Worm (Caenorhabditis elegans) whole organism, young adult: Measurements from ENCODE around the gene F15A4.10.

Experiments used
- F23B12.7 ChIP-seq: sonication (generic microtip); optimal IDR thresholded peaks from 2 replicates; lab custom pipeline; 2017; ENCODE audit warnings: missing genetic modification characterization, mild to moderate bottlenecking, missing compliant biosample characterization, antibody characterized with exemption, moderate library complexity; ENCODE audit not compliant: insufficient read depth
- F33H1.4 ChIP-seq: fragments of 200-800 bp; sonication (Bioruptor generic); IDR thresholded peaks from 2 replicates; pipeline ENCODE4 v1.3.6; 2022; ENCODE audit warnings: missing genetic modification reagents, missing genetic modification characterization, missing compliant biosample characterization
- F39B2.1 ChIP-seq: fragments of 200-800 bp; sonication (Bioruptor generic); IDR thresholded peaks from 2 replicates; pipeline ENCODE4 v1.3.6; 2022; ENCODE audit warnings: missing genetic modification reagents, missing genetic modification characterization, missing compliant biosample characterization
- F49E8.2 ChIP-seq: sonication (generic microtip); optimal IDR thresholded peaks from 3 replicates; lab custom pipeline; 2017; ENCODE audit warnings: missing genetic modification characterization, mild to moderate bottlenecking, missing compliant biosample characterization, antibody characterized with exemption, moderate library complexity; ENCODE audit not compliant: insufficient read depth
- F52B5.7 ChIP-seq: sonication (generic microtip); optimal IDR thresholded peaks from 2 replicates; lab custom pipeline; 2016; ENCODE audit warnings: mild to moderate bottlenecking, missing genetic modification characterization, missing compliant biosample characterization
- F55B11.4 ChIP-seq: sonication (generic microtip); optimal IDR thresholded peaks from 2 replicates; lab custom pipeline; 2016; ENCODE audit warnings: missing compliant biosample characterization, missing genetic modification characterization, borderline replicate concordance; ENCODE audit not compliant: insufficient read depth
- F57C9.4 ChIP-seq: sonication (generic microtip); optimal IDR thresholded peaks from 2 replicates; lab custom pipeline; 2017; ENCODE audit warnings: mild to moderate bottlenecking, missing genetic modification characterization, missing compliant biosample characterization
- K12H6.12 ChIP-seq: fragments of 200-800 bp; sonication (Bioruptor generic); optimal IDR thresholded peaks from 2 replicates; lab custom pipeline; 2018; ENCODE audit warnings: mild to moderate bottlenecking, missing genetic modification characterization, missing compliant biosample characterization
- akir-1 ChIP-seq: fragments of 200-800 bp; sonication (Bioruptor generic); optimal IDR thresholded peaks from 2 replicates; lab custom pipeline; 2018; ENCODE audit warnings: mild to moderate bottlenecking, missing genetic modification characterization, moderate library complexity, missing compliant biosample characterization
- aptf-2 ChIP-seq: fragments of 200-800 bp; sonication (Bioruptor generic); conservative IDR thresholded peaks from 2 replicates; pipeline ENCODE4 v1.3.6; 2022; ENCODE audit warnings: missing genetic modification reagents, missing genetic modification characterization, missing compliant biosample characterization
- attf-5 ChIP-seq: fragments of 200-800 bp; sonication (Bioruptor generic); optimal IDR thresholded peaks from 2 replicates; lab custom pipeline; 2018; ENCODE audit warnings: mild to moderate bottlenecking, missing genetic modification characterization, missing compliant biosample characterization
- attf-6 ChIP-seq: fragments of 200-800 bp; sonication (Bioruptor generic); IDR thresholded peaks from 2 replicates; pipeline ENCODE4 v1.3.6; 2022; ENCODE audit warnings: missing genetic modification reagents, missing genetic modification characterization, missing compliant biosample characterization
- bed-1 ChIP-seq: fragments of 200-800 bp; sonication (Bioruptor generic); IDR thresholded peaks from 2 replicates; pipeline ENCODE4 v1.3.6; 2022; ENCODE audit warnings: missing genetic modification reagents, missing genetic modification characterization, missing compliant biosample characterization
- ceh-100 ChIP-seq: fragments of 200-800 bp; sonication (Bioruptor generic); IDR thresholded peaks from 2 replicates; pipeline ENCODE4 v1.3.6; 2022; ENCODE audit warnings: missing genetic modification reagents, missing genetic modification characterization, missing compliant biosample characterization
- ceh-79 ChIP-seq: sonication (generic microtip); optimal IDR thresholded peaks from 2 replicates; lab custom pipeline; 2017; ENCODE audit warnings: mild to moderate bottlenecking, missing genetic modification characterization, missing compliant biosample characterization
- ceh-91 ChIP-seq: fragments of 200-800 bp; sonication (Bioruptor generic); IDR thresholded peaks from 2 replicates; pipeline ENCODE4 v1.3.6; 2022; ENCODE audit warnings: missing genetic modification reagents, missing genetic modification characterization, missing compliant biosample characterization
- chd-7 ChIP-seq: sonication (generic microtip); optimal IDR thresholded peaks from 2 replicates; lab custom pipeline; 2016; ENCODE audit warnings: mild to moderate bottlenecking, missing genetic modification characterization, moderate library complexity, missing compliant biosample characterization
- egl-44 ChIP-seq: fragments of 200-800 bp; sonication (Bioruptor generic); IDR thresholded peaks from 2 replicates; pipeline ENCODE4 v1.3.6; 2022; ENCODE audit warnings: missing genetic modification reagents, missing genetic modification characterization, missing compliant biosample characterization
- egrh-3 ChIP-seq: fragments of 200-800 bp; sonication (Bioruptor generic); IDR thresholded peaks from 2 replicates; pipeline ENCODE4 v1.3.6; 2022; ENCODE audit warnings: missing genetic modification reagents, missing genetic modification characterization, missing compliant biosample characterization
- fkh-3 ChIP-seq: sonication (generic microtip); optimal IDR thresholded peaks from 2 replicates; lab custom pipeline; 2016; ENCODE audit warnings: mild to moderate bottlenecking, missing genetic modification characterization, missing compliant biosample characterization
- him-1 ChIP-seq: sonication (generic microtip); optimal IDR thresholded peaks from 2 replicates; lab custom pipeline; 2016; ENCODE audit warnings: missing genotype, missing genetic modification reagents, missing genetic modification characterization, missing compliant biosample characterization
- hlh-12 ChIP-seq: sonication (generic microtip); optimal IDR thresholded peaks from 2 replicates; lab custom pipeline; 2016; ENCODE audit warnings: missing genetic modification characterization, missing compliant biosample characterization
- let-526 ChIP-seq: fragments of 200-800 bp; sonication (Bioruptor generic); IDR thresholded peaks from 2 replicates; pipeline ENCODE4 v1.3.6; 2022; ENCODE audit warnings: missing genetic modification reagents, missing genetic modification characterization, missing compliant biosample characterization
- lin-54 ChIP-seq: fragments of 200-800 bp; sonication (Bioruptor generic); optimal IDR thresholded peaks from 2 replicates; lab custom pipeline; 2018; ENCODE audit warnings: mild to moderate bottlenecking, missing genetic modification characterization, missing compliant biosample characterization
- lsl-1 ChIP-seq: fragments of 200-800 bp; sonication (Bioruptor generic); optimal IDR thresholded peaks from 2 replicates; lab custom pipeline; 2018; ENCODE audit warnings: mild to moderate bottlenecking, missing genetic modification characterization, moderate library complexity, missing compliant biosample characterization
- madf-6 ChIP-seq: fragments of 200-800 bp; sonication (Bioruptor generic); IDR thresholded peaks from 2 replicates; pipeline ENCODE4 v1.3.6; 2022; ENCODE audit warnings: missing genetic modification reagents, missing genetic modification characterization, missing compliant biosample characterization
- madf-8 ChIP-seq: fragments of 200-800 bp; sonication (Bioruptor generic); conservative IDR thresholded peaks from 2 replicates; pipeline ENCODE4 v1.3.6; 2022; ENCODE audit warnings: missing genetic modification reagents, missing genetic modification characterization, missing compliant biosample characterization
- mcd-1 ChIP-seq: fragments of 200-800 bp; sonication (Bioruptor generic); IDR thresholded peaks from 2 replicates; pipeline ENCODE4 v1.3.6; 2022; ENCODE audit warnings: missing genetic modification reagents, missing genetic modification characterization, missing compliant biosample characterization
- mes-4 ChIP-seq: sonication (generic microtip); optimal IDR thresholded peaks from 2 replicates; lab custom pipeline; 2016; ENCODE audit warnings: missing genotype, missing genetic modification characterization, missing compliant biosample characterization
- mxl-1 ChIP-seq: sonication (generic microtip); optimal IDR thresholded peaks from 2 replicates; lab custom pipeline; 2016; ENCODE audit warnings: missing genetic modification characterization, missing compliant biosample characterization
- nfyb-1 ChIP-seq: fragments of 200-800 bp; sonication (Bioruptor generic); IDR thresholded peaks from 2 replicates; pipeline ENCODE4 v1.3.6; 2022; ENCODE audit warnings: missing genetic modification reagents, missing genetic modification characterization, missing compliant biosample characterization
- nhr-27 ChIP-seq: fragments of 200-800 bp; sonication (Bioruptor generic); optimal IDR thresholded peaks from 2 replicates; lab custom pipeline; 2018; ENCODE audit warnings: mild to moderate bottlenecking, missing genetic modification characterization, moderate library complexity, missing compliant biosample characterization
- nhr-80 ChIP-seq: sonication (generic microtip); optimal IDR thresholded peaks from 2 replicates; lab custom pipeline; 2016; ENCODE audit warnings: missing genetic modification characterization, missing compliant biosample characterization
- rcor-1 ChIP-seq: fragments of 200-800 bp; sonication (Bioruptor generic); IDR thresholded peaks from 2 replicates; pipeline ENCODE4 v1.3.6; 2022; ENCODE audit warnings: missing genetic modification reagents, missing genetic modification characterization, missing compliant biosample characterization
- rec-8 ChIP-seq, 2 experiments: sonication (generic microtip); optimal IDR thresholded peaks; 2 replicates each; lab custom pipeline; 2016; ENCODE audit warnings: mild to moderate bottlenecking in 2 of 2, missing genetic modification characterization in 2 of 2, missing genetic modification reagents in 2 of 2, missing genotype in 2 of 2, missing biosample characterization in 1 of 2, missing compliant biosample characterization in 1 of 2, moderate library complexity in 1 of 2
- repo-1 ChIP-seq: sonication (generic microtip); optimal IDR thresholded peaks from 2 replicates; lab custom pipeline; 2017; ENCODE audit warnings: mild to moderate bottlenecking, missing genetic modification characterization, missing compliant biosample characterization
- tbx-9 ChIP-seq: sonication (generic microtip); optimal IDR thresholded peaks from 2 replicates; lab custom pipeline; 2016; ENCODE audit warnings: borderline replicate concordance, missing genetic modification characterization, inconsistent platforms, missing compliant biosample characterization
- tlf-1 ChIP-seq: fragments of 200-800 bp; sonication (Bioruptor generic); optimal IDR thresholded peaks from 2 replicates; lab custom pipeline; 2018; ENCODE audit warnings: mild to moderate bottlenecking, missing genetic modification characterization, missing compliant biosample characterization
- unc-130 ChIP-seq: sonication (generic microtip); optimal IDR thresholded peaks from 2 replicates; lab custom pipeline; 2016; ENCODE audit warnings: missing genetic modification reagents, missing genetic modification characterization, missing compliant biosample characterization
- xnd-1 ChIP-seq: sonication (generic microtip); optimal IDR thresholded peaks from 2 replicates; lab custom pipeline; 2016; ENCODE audit warnings: missing genotype, missing genetic modification reagents, missing genetic modification characterization, missing compliant biosample characterization
- ztf-22 ChIP-seq: fragments of 200-800 bp; sonication (Bioruptor generic); optimal IDR thresholded peaks from 2 replicates; lab custom pipeline; 2018; ENCODE audit warnings: mild to moderate bottlenecking, missing genetic modification characterization, moderate library complexity, missing compliant biosample characterization
- ztf-28 ChIP-seq: fragments of 200-800 bp; sonication (Bioruptor generic); IDR thresholded peaks from 2 replicates; pipeline ENCODE4 v1.3.6; 2022; ENCODE audit warnings: missing genetic modification reagents, missing genetic modification characterization, missing compliant biosample characterization
- ztf-3 ChIP-seq: fragments of 200-800 bp; sonication (Bioruptor generic); optimal IDR thresholded peaks from 2 replicates; lab custom pipeline; 2018; ENCODE audit warnings: mild to moderate bottlenecking, missing genetic modification characterization, missing compliant biosample characterization

The F15A4.10 gene

ce11 chrII:12462244-12462643, 22.7 kb downstream of the F15A4.10 start, which contains the start of gene F15A4.2:
Gene F15A4.2 (plus strand): TSS chrII:12462544.
- TF ChIP-seq hlh-12, result no peak
- TF ChIP-seq madf-8, result no peak
- no peak for TF ChIP-seq nfyb-1 (GFP tag; lab: Robert Waterston, UW)
- TF ChIP-seq egl-44, result no peak
- TF ChIP-seq mxl-1 (tag; lab: Kevin White, UChicago), result no peak

ce11 chrII:12460602-12461453, 24.1 kb downstream of the F15A4.10 start, which contains the start of gene tag-280:
Gene tag-280 (plus strand): TSS chrII:12460652.
- TF ChIP-seq nhr-80 (tag; lab: Kevin White, UChicago) (no peak), lsl-1 (peak; percentile 75), xnd-1 (tag; lab: Kevin White, UChicago) (peak; percentile 36), madf-6 (GFP tag; lab: Robert Waterston, UW) (peak; percentile 61; the same call in 1 of the 2 replicates), tbx-9 (tag; lab: Kevin White, UChicago) (no peak), F33H1.4 (peak; percentile 66)

- TF ChIP-seq ztf-28 (GFP tag; lab: Robert Waterston, UW) (no peak), unc-130 (no peak), ceh-79 (tag; lab: Kevin White, UChicago) (no peak), nhr-80 (tag; lab: Kevin White, UChicago) (no peak), F23B12.7 (tag; lab: Kevin White, UChicago) (no peak), egl-44 (no peak), bed-1 (GFP tag; lab: Robert Waterston, UW) (no peak), F52B5.7 (no peak), repo-1 (tag; lab: Kevin White, UChicago) (no peak), him-1 (tag; lab: Kevin White, UChicago) (no peak), attf-6 (GFP tag; lab: Robert Waterston, UW) (no peak), F57C9.4 (tag; lab: Kevin White, UChicago) (no peak), ceh-100 (GFP tag; lab: Robert Waterston, UW) (no peak; the same call in 1 of the 2 replicates), mes-4 (tag; lab: Kevin White, UChicago) (no peak), K12H6.12 (tag; lab: Kevin White, UChicago) (peak; percentile 9), aptf-2 (GFP tag; lab: Robert Waterston, UW) (no peak), tlf-1 (no peak), ceh-91 (peak; percentile 35; the same call in 1 of the 2 replicates), hlh-12 (no peak), ztf-3 (GFP tag; lab: Kevin White, UChicago) (no peak), F55B11.4 (tag; lab: Kevin White, UChicago) (no peak), nhr-27 (tag; lab: Kevin White, UChicago) (no peak), madf-6 (GFP tag; lab: Robert Waterston, UW) (peak; percentile 79), F39B2.1 (GFP tag; lab: Robert Waterston, UW) (no peak), rec-8 (tag; optimal IDR thresholded peaks at IDR 0.05; lab: Kevin White, UChicago) (no peak), mcd-1 (GFP tag; lab: Robert Waterston, UW) (peak; percentile 98), ztf-22 (GFP tag; lab: Kevin White, UChicago) (no peak), let-526 (GFP tag; lab: Robert Waterston, UW) (no peak), F49E8.2 (tag; lab: Kevin White, UChicago) (peak; percentile 41), chd-7 (no peak), lin-54 (GFP tag; lab: Kevin White, UChicago) (peak; percentile 97), rcor-1 (GFP tag; lab: Robert Waterston, UW) (peak; percentile 59), egrh-3 (no peak), fkh-3 (tag; lab: Kevin White, UChicago) (no peak), attf-5 (GFP tag; lab: Kevin White, UChicago) (peak; percentile 73), akir-1 (GFP tag; lab: Kevin White, UChicago) (no peak)
Observed at ce11 chrII:12459422-12459821, 25.5 kb downstream of the F15A4.10 start, which contains the start of gene tag-281. Gene tag-281 (plus strand): TSS chrII:12459761.
